Fruit fly (Drosophila melanogaster) whole organism, prepupa: ENCODE results near the gene CG44000.

ENCODE experiments used
- Eip93F ChIP-seq: fragments of 200-800 bp; sonication (Bioruptor generic); optimal IDR thresholded peaks from 2 replicates; lab custom pipeline; 2016; ENCODE audit warnings: missing biosample characterization, mild to moderate bottlenecking, missing genetic modification characterization
- Met ChIP-seq: fragments of 200-800 bp; sonication (Bioruptor generic); optimal IDR thresholded peaks from 3 replicates; lab custom pipeline; 2016; ENCODE audit warnings: missing biosample characterization, missing genetic modification characterization

DNA sequence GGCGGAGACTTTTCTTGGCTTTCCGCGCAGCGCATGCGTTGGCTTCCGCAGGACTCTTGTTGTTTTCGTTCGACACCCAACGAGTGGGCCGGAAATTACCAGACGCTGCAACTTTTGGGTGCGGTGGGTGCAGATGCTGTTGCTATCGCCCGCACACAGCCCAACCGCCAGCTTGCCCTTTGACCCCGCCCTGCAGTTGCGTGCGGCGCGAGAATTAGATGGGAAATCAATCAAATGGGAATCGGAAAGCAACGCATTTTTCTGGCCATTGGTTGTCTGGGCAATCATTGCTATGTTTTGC lies 37.7 kb upstream of the CG44000 start:
- TF ChIP-seq Met, result no peak
- TF ChIP-seq Eip93F, result no peak
